Worm (Caenorhabditis elegans): ENCODE data around the gene F59B1.8.

ce11 chrV:3631591-3631990 lies 12.5 kb downstream of the F59B1.8 start, which contains the start of gene F59B1.6:
- TF ChIP-seq lin-13 (GFP tag; optimal IDR thresholded peaks at IDR 0.05) = no peak
- no peak for TF ChIP-seq ztf-11 (tag; optimal IDR thresholded peaks at IDR 0.05)
- TF ChIP-seq aha-1 (tag; optimal IDR thresholded peaks at IDR 0.05) = no peak
- no peak for TF ChIP-seq unc-62 (GFP tag; optimal IDR thresholded peaks at IDR 0.05)
- no peak for TF ChIP-seq pqm-1 (tag; optimal IDR thresholded peaks at IDR 0.05)

Data from whole organism, L1 larva.